Worm (Caenorhabditis elegans) whole organism, midembryonic: ENCODE results near the gene F43H9.3.

Experiments
- T22C8.4 ChIP-seq: fragments of 200-800 bp; sonication (Bioruptor generic); IDR thresholded peaks from 2 replicates; pipeline ENCODE4 v1.3.6; 2022; ENCODE audit warnings: missing genetic modification characterization, missing compliant biosample characterization
- cog-1 ChIP-seq: sonication (generic microtip); optimal IDR thresholded peaks from 2 replicates; lab custom pipeline; 2016; ENCODE audit warnings: missing genetic modification characterization, missing compliant biosample characterization
- flt-1 ChIP-seq: fragments of 200-800 bp; sonication (Bioruptor generic); IDR thresholded peaks from 2 replicates; pipeline ENCODE4 v1.3.6; 2022; ENCODE audit warnings: missing genetic modification characterization, missing compliant biosample characterization
- klf-2 ChIP-seq: fragments of 200-800 bp; sonication (Bioruptor generic); conservative IDR thresholded peaks from 2 replicates; pipeline ENCODE4 v1.3.6; 2022; ENCODE audit warnings: missing genetic modification reagents, missing genetic modification characterization, missing compliant biosample characterization
- med-1 ChIP-seq: sonication (generic microtip); optimal IDR thresholded peaks from 2 replicates; lab custom pipeline; 2017; ENCODE audit warnings: missing genetic modification characterization, mild to moderate bottlenecking, missing compliant biosample characterization, antibody characterized with exemption, missing genetic modification reagents; ENCODE audit not compliant: insufficient read depth
- ref-1 ChIP-seq: fragments of 200-800 bp; sonication (Bioruptor generic); conservative IDR thresholded peaks from 2 replicates; pipeline ENCODE4 v1.3.6; 2022; ENCODE audit warnings: missing genetic modification reagents, missing genetic modification characterization, missing compliant biosample characterization
- tab-1 ChIP-seq: fragments of 200-800 bp; sonication (Bioruptor generic); IDR thresholded peaks from 2 replicates; pipeline ENCODE4 v1.3.6; 2022; ENCODE audit warnings: missing genetic modification characterization, missing compliant biosample characterization
- ztf-23 ChIP-seq: fragments of 200-800 bp; sonication (Bioruptor generic); IDR thresholded peaks from 2 replicates; pipeline ENCODE4 v1.3.6; 2022; ENCODE audit warnings: missing genetic modification reagents, missing genetic modification characterization, missing compliant biosample characterization
- ztf-29 ChIP-seq: fragments of 200-800 bp; sonication (Bioruptor generic); IDR thresholded peaks from 2 replicates; pipeline ENCODE4 v1.3.6; 2022; ENCODE audit warnings: missing genetic modification reagents, missing genetic modification characterization, missing compliant biosample characterization

Gene F43H9.3

ce11 chrV:7995165-7995564, 29.6 kb downstream of the F43H9.3 start:
- TF ChIP-seq tab-1 (no peak), T22C8.4 (no peak), klf-2 (GFP tag; lab: Robert Waterston, UW) (no peak), ztf-23 (GFP tag; lab: Robert Waterston, UW) (no peak), ref-1 (GFP tag; lab: Robert Waterston, UW) (no peak), ztf-29 (GFP tag; lab: Robert Waterston, UW) (no peak), flt-1 (GFP tag; lab: Robert Waterston, UW) (no peak), cog-1 (tag; lab: Kevin White, UChicago) (no peak), med-1 (GFP tag; lab: Kevin White, UChicago) (no peak)

- no peak for TF ChIP-seq T22C8.4
- TF ChIP-seq ztf-29 (GFP tag; lab: Robert Waterston, UW) = no peak
- no peak for TF ChIP-seq klf-2 (GFP tag; lab: Robert Waterston, UW)
- no peak for TF ChIP-seq cog-1 (tag; lab: Kevin White, UChicago)
- TF ChIP-seq flt-1 (GFP tag; lab: Robert Waterston, UW) = no peak
- no peak for TF ChIP-seq ref-1 (GFP tag; lab: Robert Waterston, UW)
- no peak for TF ChIP-seq tab-1
Measured at ce11 chrV:7994570-7994969, 30.2 kb downstream of the F43H9.3 start, which contains the start of gene ceh-76. Gene ceh-76 (minus strand): TSS chrV:7994670.

- TF ChIP-seq klf-2 (GFP tag; lab: Robert Waterston, UW) (no peak), ref-1 (GFP tag; lab: Robert Waterston, UW) (no peak), T22C8.4 (no peak), med-1 (GFP tag; lab: Kevin White, UChicago) (no peak), flt-1 (GFP tag; lab: Robert Waterston, UW) (no peak)
Measured at ce11 chrV:7985860-7986259, 38.9 kb downstream of the F43H9.3 start, which contains the start of gene Y97E10AL.1. Gene Y97E10AL.1 (plus strand): TSS chrV:7986160.

ce11 chrV:7983381-7984052, 41.2 kb downstream of the F43H9.3 start, which contains the start of the genes natb-1 and abhd-12:
Gene natb-1 (minus strand): TSS chrV:7983431.
Gene abhd-12 (plus strand): TSS chrV:7983879.
- 0 out of 2 replicates have a peak, but pooled peaks have one; percentile 52 for TF ChIP-seq flt-1 (GFP tag; lab: Robert Waterston, UW)
- no peak for TF ChIP-seq T22C8.4
- no peak for TF ChIP-seq ztf-29 (GFP tag; lab: Robert Waterston, UW)

- TF ChIP-seq klf-2 (GFP tag; lab: Robert Waterston, UW) = no peak
- no peak for TF ChIP-seq ztf-29 (GFP tag; lab: Robert Waterston, UW)
- TF ChIP-seq med-1 (GFP tag; lab: Kevin White, UChicago) = no peak
- no peak for TF ChIP-seq T22C8.4
- TF ChIP-seq tab-1 = no peak
- TF ChIP-seq flt-1 (GFP tag; lab: Robert Waterston, UW) = no peak
- TF ChIP-seq ztf-23 (GFP tag; lab: Robert Waterston, UW) = no peak
- TF ChIP-seq ref-1 (GFP tag; lab: Robert Waterston, UW) = no peak
- TF ChIP-seq cog-1 (tag; lab: Kevin White, UChicago) = no peak
Measured at ce11 chrV:7980993-7981595, 43.6 kb downstream of the F43H9.3 start, which contains the start of gene F26D11.1. Gene F26D11.1 (plus strand): TSS chrV:7981545.

- TF ChIP-seq klf-2 (GFP tag; lab: Robert Waterston, UW) = no peak
- no peak for TF ChIP-seq flt-1 (GFP tag; lab: Robert Waterston, UW)
- no peak for TF ChIP-seq tab-1
- TF ChIP-seq ref-1 (GFP tag; lab: Robert Waterston, UW) = no peak
- TF ChIP-seq T22C8.4 = no peak
- no peak for TF ChIP-seq ztf-29 (GFP tag; lab: Robert Waterston, UW)
- TF ChIP-seq cog-1 (tag; lab: Kevin White, UChicago) = no peak
- TF ChIP-seq ztf-23 (GFP tag; lab: Robert Waterston, UW) = no peak
- TF ChIP-seq med-1 (GFP tag; lab: Kevin White, UChicago) = no peak
Measured at ce11 chrV:7980370-7980987, 44.3 kb downstream of the F43H9.3 start.

- TF ChIP-seq flt-1 (GFP tag; lab: Robert Waterston, UW) (peak; percentile 24; the same call in 1 of the 2 replicates), T22C8.4 (peak; percentile 55; the same call in 1 of the 2 replicates), cog-1 (tag; lab: Kevin White, UChicago) (peak; percentile 14), ztf-23 (GFP tag; lab: Robert Waterston, UW) (0 out of 2 replicates have a peak, but pooled peaks have one; percentile 30), tab-1 (no peak), med-1 (GFP tag; lab: Kevin White, UChicago) (no peak), ztf-29 (GFP tag; lab: Robert Waterston, UW) (no peak)
Measured at ce11 chrV:7978798-7979197, 45.9 kb downstream of the F43H9.3 start.

- TF ChIP-seq ztf-23 (GFP tag; lab: Robert Waterston, UW) (no peak), ref-1 (GFP tag; lab: Robert Waterston, UW) (no peak), tab-1 (no peak), cog-1 (tag; lab: Kevin White, UChicago) (no peak), klf-2 (GFP tag; lab: Robert Waterston, UW) (no peak), med-1 (GFP tag; lab: Kevin White, UChicago) (no peak), ztf-29 (GFP tag; lab: Robert Waterston, UW) (no peak), T22C8.4 (no peak), flt-1 (GFP tag; lab: Robert Waterston, UW) (no peak)
Measured at ce11 chrV:7977701-7978461, 46.9 kb downstream of the F43H9.3 start, which contains the start of gene let-413. Gene let-413 (minus strand): TSS chrV:7977776.
